Fruit fly (Drosophila melanogaster): Measurements from ENCODE around the gene mor.

Gene mor

DNA sequence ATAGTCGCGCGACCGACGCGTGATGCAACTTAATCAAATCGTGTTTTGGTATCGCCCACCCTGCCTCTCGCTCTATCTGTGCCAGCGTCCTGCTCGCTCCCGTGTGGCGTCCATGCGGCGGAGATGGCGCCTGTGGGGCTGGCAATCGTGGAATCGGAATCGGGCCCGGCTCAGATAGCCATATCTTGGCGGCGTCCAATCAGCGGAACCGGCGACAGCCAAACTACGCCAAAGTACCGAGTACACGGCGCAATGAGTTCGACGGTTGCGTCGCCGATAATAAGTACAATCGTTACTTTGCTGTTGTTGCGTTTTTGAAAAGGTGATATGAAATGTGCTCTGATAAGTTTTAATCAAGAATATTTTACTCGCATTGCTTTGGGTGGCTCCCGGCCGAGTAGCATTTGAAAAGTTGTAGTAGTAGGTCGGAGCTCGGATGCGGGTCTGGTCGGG lies 13.1 kb upstream of the mor start, which contains the start of gene srp (continued):
- TF ChIP-seq ATbp (GFP tag; optimal IDR thresholded peaks at IDR 0.05), result no peak
- TF ChIP-seq cad (GFP tag; optimal IDR thresholded peaks at IDR 0.05), result no peak
- TF ChIP-seq Pdp1 (GFP tag; optimal IDR thresholded peaks at IDR 0.05), result peak in 1 of 2 experiments; percentile 74
- no peak for TF ChIP-seq CG2889 (GFP tag; IDR thresholded peaks at IDR 0.05)
- peak; percentile 96 for TF ChIP-seq CG15479 (GFP tag; optimal IDR thresholded peaks at IDR 0.05)
- TF ChIP-seq Dip3 (GFP tag; optimal IDR thresholded peaks at IDR 0.05), result no peak
- no peak for TF ChIP-seq eyg (GFP tag; optimal IDR thresholded peaks at IDR 0.05)
- TF ChIP-seq CG9876 (GFP tag; optimal IDR thresholded peaks at IDR 0.05), result no peak
- no peak for TF ChIP-seq CG6175 (GFP tag; IDR thresholded peaks at IDR 0.05)
- no peak for TF ChIP-seq wek (GFP tag; optimal IDR thresholded peaks at IDR 0.05)
- TF ChIP-seq Nf-YB (GFP tag; optimal IDR thresholded peaks at IDR 0.05), result peak; percentile 89
- TF ChIP-seq Deaf1 (tag; optimal IDR thresholded peaks at IDR 0.05), result peak; percentile 78
- TF ChIP-seq jigr1 (GFP tag; IDR thresholded peaks at IDR 0.05), result no peak
- peak; percentile 94 for TF ChIP-seq Med (GFP tag)
- TF ChIP-seq ci (GFP tag; IDR thresholded peaks at IDR 0.05), result 0 out of 3 replicates have a peak, but pooled peaks have one; percentile 43
- no peak for TF ChIP-seq CG17912 (GFP tag; optimal IDR thresholded peaks at IDR 0.05)
- no peak for TF ChIP-seq NFAT (GFP tag; IDR thresholded peaks at IDR 0.05)
- no peak for TF ChIP-seq Dip2 (GFP tag; IDR thresholded peaks at IDR 0.05)
- TF ChIP-seq Nf-YC (tag; optimal IDR thresholded peaks at IDR 0.05), result peak; percentile 90
- TF ChIP-seq CG2199 (GFP tag; IDR thresholded peaks at IDR 0.05), result 0 out of 3 replicates have a peak, but pooled peaks have one; percentile 21
- peak; percentile 29 for TF ChIP-seq lab (GFP tag; optimal IDR thresholded peaks at IDR 0.05)
- 0 out of 4 replicates have a peak, but pooled peaks have one; percentile 42 for TF ChIP-seq chinmo (GFP tag; IDR thresholded peaks at IDR 0.05; ENCODE audit: partially characterized antibody)
- no peak for TF ChIP-seq CG3995 (GFP tag; optimal IDR thresholded peaks at IDR 0.05)
- no peak for TF ChIP-seq CG8478 (optimal IDR thresholded peaks at IDR 0.05)

DNA sequence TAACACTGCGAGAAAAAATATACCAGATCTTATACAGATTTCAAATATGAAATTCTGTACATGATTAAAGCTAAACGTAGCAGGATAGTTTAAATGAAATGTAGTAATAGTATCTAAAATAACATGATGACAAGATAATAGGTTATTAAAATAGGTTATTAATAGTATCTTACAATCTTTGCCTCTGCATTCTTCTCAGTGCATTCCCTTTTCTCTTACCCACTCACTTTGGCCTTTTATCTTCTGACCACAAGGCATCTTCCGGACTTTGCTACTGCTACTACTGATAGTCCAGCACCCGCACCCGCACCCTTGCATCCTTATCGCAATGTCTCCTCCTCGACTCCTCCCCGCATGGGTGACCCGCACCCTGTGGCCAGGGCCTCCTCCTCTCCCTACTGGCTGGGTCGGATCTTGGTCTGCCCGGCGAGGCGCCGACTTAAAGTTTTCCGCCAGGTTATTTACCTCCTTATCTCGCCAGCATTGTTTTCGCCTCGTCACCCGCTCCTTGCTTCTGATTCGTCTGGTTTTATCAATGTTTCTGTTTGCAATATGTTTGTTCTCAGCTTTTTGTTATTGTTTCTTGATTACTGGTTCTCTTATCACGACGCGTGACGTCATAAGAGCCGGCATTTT lies 11.9 kb upstream of the mor start:
- TF ChIP-seq crol (GFP tag; IDR thresholded peaks at IDR 0.05) (peak; percentile 93), chif (GFP tag; optimal IDR thresholded peaks at IDR 0.05) (peak in 1 of 2 experiments; percentile 22), CG13424 (tag; optimal IDR thresholded peaks at IDR 0.05) (peak; percentile 53), CG12219 (GFP tag; optimal IDR thresholded peaks at IDR 0.05) (peak; percentile 48), CG14710 (tag; optimal IDR thresholded peaks at IDR 0.05) (peak; percentile 64), al (GFP tag; IDR thresholded peaks at IDR 0.05) (no peak), az2 (GFP tag; optimal IDR thresholded peaks at IDR 0.05) (peak; percentile 28), z (GFP tag; IDR thresholded peaks at IDR 0.05) (no peak), CG7357 (GFP tag; IDR thresholded peaks at IDR 0.05) (no peak), CG12942 (GFP tag; optimal IDR thresholded peaks at IDR 0.05) (peak; percentile 5), CG11696 (GFP tag; IDR thresholded peaks at IDR 0.05) (no peak), CG4424 (GFP tag; optimal IDR thresholded peaks at IDR 0.05) (peak; percentile 42), CG9727 (GFP tag; optimal IDR thresholded peaks at IDR 0.05) (peak; percentile 73), Lpt (GFP tag; optimal IDR thresholded peaks at IDR 0.05) (no peak), Fer3 (tag; optimal IDR thresholded peaks at IDR 0.05) (peak; percentile 43), cwo (GFP tag; optimal IDR thresholded peaks at IDR 0.05) (peak; percentile 37), esg (GFP tag; conservative IDR thresholded peaks at IDR 0.05) (no peak; the same call in 1 of the 2 replicates), Camta (GFP tag; optimal IDR thresholded peaks at IDR 0.05) (peak; percentile 46), croc (GFP tag; conservative IDR thresholded peaks at IDR 0.05) (peak; percentile 53; the same call in 2 of the 3 replicates), CG7786 (GFP tag; optimal IDR thresholded peaks at IDR 0.05) (peak; percentile 32), knrl (GFP tag; IDR thresholded peaks at IDR 0.05; ENCODE audit: partially characterized antibody) (no peak), CG32532 (GFP tag; IDR thresholded peaks at IDR 0.05) (peak; percentile 40; the same call in 1 of the 2 replicates), Xbp1 (GFP tag; optimal IDR thresholded peaks at IDR 0.05) (peak; percentile 30), mam (GFP tag; optimal IDR thresholded peaks at IDR 0.05) (peak; percentile 10), Jarid2 (GFP tag; optimal IDR thresholded peaks at IDR 0.05) (no peak), CG2678 (tag; optimal IDR thresholded peaks at IDR 0.05) (peak; percentile 65), phol (tag; optimal IDR thresholded peaks at IDR 0.05) (peak; percentile 70)

Measured in whole organism, embryonic.